Worm (Caenorhabditis elegans): Measurements from ENCODE around the gene gcy-21.
A peak's percentile ranks its signal among the peaks of the same experiment; 100 is the strongest.
"Not testable (repeated sequence)": the region's sequence is repeated elsewhere in the genome, so short reads cannot be mapped to it uniquely, and the experiment has no call there.

gcy-21 gene

DNA sequence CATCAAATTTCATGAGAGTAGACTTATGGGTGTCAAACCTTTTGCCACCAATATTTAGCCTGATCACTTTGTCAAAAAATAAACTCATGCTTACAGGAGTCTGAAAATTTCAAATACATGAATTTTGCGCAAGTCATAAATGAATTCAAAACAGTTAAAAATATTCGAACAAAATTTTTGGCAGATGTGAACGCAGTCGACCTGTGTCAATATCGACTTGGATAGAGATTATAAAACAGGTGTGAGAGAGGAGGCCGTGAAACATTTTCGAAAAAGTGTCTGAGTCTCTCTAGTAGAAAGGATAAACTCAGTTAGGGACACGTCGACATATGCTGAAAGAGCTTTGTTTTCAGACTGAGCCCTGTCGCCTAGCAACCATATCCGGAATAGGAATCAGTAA is 12.7 kb upstream of the gcy-21 start, which contains the start of gene F22E5.12:
Gene F22E5.12, minus strand, starts transcription at position 101 of the 400 bp plus-strand sequence.
- TF ChIP-seq tlf-1 (GFP tag; optimal IDR thresholded peaks at IDR 0.05); snpc-3.4 (tag; optimal IDR thresholded peaks at IDR 0.05); xnd-1 (tag; optimal IDR thresholded peaks at IDR 0.05): not testable (repeated sequence)

DNA sequence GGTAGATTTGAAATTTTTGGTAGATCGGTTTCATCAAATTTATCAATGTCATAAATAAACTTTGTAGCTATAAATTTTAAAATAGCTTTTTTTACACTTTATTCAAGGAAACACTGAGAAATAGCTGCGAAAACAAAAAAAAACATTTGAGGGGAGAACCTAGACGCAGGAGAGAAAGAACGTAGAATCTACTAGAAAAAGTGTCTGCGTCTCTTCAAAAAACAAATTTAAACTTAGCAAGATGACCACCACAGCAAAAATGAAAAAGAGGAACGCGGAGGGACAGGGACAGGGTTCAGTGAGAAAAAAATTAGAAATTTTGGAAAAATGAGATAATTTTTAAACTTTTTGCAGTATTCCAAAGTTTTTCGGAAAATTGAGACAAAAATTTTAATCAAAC is 10.4 kb upstream of the gcy-21 start:
- TF ChIP-seq hsf-1 (GFP tag; IDR thresholded peaks at IDR 0.05) (no peak; the same call in 1 of the 2 replicates), C06A6.2 (GFP tag; conservative IDR thresholded peaks at IDR 0.05) (0 out of 2 replicates have a peak, but pooled peaks have one; percentile 16), hmg-1.2 (GFP tag; IDR thresholded peaks at IDR 0.05) (peak; percentile 28; the same call in 1 of the 2 replicates)

DNA sequence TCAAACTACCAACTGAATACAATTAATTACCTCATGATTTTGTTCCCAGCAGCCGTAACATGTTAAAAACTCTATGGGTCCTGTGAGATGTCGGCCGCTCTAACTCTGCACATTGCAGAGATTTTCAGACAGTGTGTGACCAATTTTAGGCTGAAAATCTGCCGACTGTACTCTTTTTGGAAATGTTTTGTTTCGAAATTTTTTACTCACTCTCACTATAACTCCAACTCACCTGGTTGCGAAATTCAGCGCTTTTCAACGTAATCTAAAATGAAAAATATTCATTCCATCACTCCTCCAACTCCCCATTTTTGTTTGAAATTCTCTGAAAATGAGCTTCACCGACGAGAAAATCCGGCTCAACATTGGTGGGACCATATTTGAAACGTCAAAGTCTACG is 9.9 kb upstream of the gcy-21 start, which contains the start of the genes F22E5.13 and F22E5.6:
Gene F22E5.13, minus strand, starts transcription at position 101 of the 400 bp plus-strand sequence.
Gene F22E5.6, plus strand, starts transcription at position 297 of the 400 bp plus-strand sequence.
- TF ChIP-seq T07F8.4 (tag; optimal IDR thresholded peaks at IDR 0.05): no peak
- no peak for TF ChIP-seq Y53G8AR.9 (GFP tag; conservative IDR thresholded peaks at IDR 0.05)
- no peak for TF ChIP-seq sptf-2 (GFP tag; optimal IDR thresholded peaks at IDR 0.05)
- no peak for TF ChIP-seq K11D2.4 (GFP tag; IDR thresholded peaks at IDR 0.05)
- no peak for TF ChIP-seq D2030.7 (GFP tag; IDR thresholded peaks at IDR 0.05)
- TF ChIP-seq athp-1 (tag; optimal IDR thresholded peaks at IDR 0.05): no peak
- TF ChIP-seq hsf-1 (GFP tag; IDR thresholded peaks at IDR 0.05): no peak
- no peak for TF ChIP-seq attf-6 (GFP tag; IDR thresholded peaks at IDR 0.05)
- TF ChIP-seq ztf-28 (GFP tag; IDR thresholded peaks at IDR 0.05): no peak
- TF ChIP-seq nfya-2 (GFP tag; IDR thresholded peaks at IDR 0.05): no peak
- no peak for TF ChIP-seq hlh-12 (tag; optimal IDR thresholded peaks at IDR 0.05)
- TF ChIP-seq Y53F4B.3 (GFP tag; IDR thresholded peaks at IDR 0.05): no peak
- TF ChIP-seq Y79H2A.3 (GFP tag; conservative IDR thresholded peaks at IDR 0.05): no peak

DNA sequence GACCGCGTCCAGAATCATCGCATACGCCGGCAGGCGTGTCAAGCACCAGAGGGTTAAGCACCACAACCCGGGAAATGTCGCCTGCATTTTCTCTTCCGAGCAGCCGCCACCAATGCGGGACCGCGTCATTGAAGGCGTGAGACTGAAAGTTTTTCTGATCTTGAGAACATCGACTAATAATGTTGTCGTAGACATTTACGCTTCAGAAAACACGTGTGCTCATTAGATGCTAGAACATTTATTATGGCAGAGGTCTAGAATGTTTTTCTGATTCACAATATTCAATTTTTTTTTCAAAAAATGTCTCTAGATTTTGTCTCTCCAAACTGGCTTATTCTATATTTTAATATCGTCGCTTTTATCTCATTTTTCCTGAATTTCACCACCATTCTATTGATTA is 2.9 kb upstream of the gcy-21 start, which contains the start of gene sri-47:
Gene sri-47, plus strand, starts transcription at position 301 of the 400 bp plus-strand sequence.
- no peak for TF ChIP-seq ceh-40 (GFP tag; IDR thresholded peaks at IDR 0.05)
- TF ChIP-seq zfh-2 (GFP tag; conservative IDR thresholded peaks at IDR 0.05): 0 out of 2 replicates have a peak, but pooled peaks have one; percentile 37

DNA sequence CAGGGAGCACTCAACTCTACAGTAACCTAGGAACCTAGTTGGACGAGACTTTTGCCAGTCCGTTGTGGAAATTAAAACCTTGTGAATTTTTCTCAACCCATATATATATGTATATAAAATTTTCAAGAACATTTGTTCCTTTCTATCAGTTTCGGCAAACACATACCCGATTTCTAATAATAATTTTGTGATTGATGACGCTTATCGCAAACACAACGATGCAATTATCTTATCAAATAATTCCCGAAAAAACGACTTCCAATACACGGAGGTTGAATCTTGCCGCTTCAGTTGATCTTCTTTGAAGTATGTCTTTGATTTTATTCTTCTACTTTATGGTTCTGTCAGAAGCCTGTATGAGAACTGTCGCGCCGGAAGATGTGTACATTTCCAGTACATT is 5.6 kb downstream of the gcy-21 start, which contains the start of gene F22E5.2:
Gene F22E5.2, plus strand, starts transcription at position 301 of the 400 bp plus-strand sequence.
- TF ChIP-seq mcd-1 (GFP tag; IDR thresholded peaks at IDR 0.05); dpl-1 (GFP tag; optimal IDR thresholded peaks at IDR 0.05); ZK185.1 (tag; optimal IDR thresholded peaks at IDR 0.05; ENCODE audit: poor library complexity, severe bottlenecking): not testable (repeated sequence)

DNA sequence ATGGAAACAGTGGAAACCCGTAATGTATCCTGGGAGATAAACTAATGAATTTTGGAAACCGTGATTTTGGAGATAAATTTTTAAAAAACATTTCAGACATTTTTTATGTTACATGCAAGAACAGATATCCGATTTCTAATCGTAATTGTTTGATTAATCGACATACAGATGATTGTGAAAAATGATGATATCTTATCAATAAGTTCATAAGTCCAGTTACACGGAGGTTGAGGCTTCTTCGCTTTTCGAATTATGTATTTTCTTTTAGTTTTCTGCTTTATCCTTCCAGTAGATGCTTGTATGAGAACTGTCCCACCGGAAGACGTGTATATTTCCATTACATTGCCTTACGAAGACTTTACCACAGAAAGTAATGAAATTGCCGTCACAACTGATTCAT is 6.1 kb downstream of the gcy-21 start, which contains the start of gene F22E5.22:
Gene F22E5.22, plus strand, starts transcription at position 301 of the 400 bp plus-strand sequence.
- TF ChIP-seq F55B11.4 (tag; optimal IDR thresholded peaks at IDR 0.05; ENCODE audit: borderline replicate concordance, insufficient read depth) (no peak), bed-2 (GFP tag; IDR thresholded peaks at IDR 0.05) (no peak), F57C9.4 (tag; optimal IDR thresholded peaks at IDR 0.05) (no peak), ztf-28 (GFP tag; IDR thresholded peaks at IDR 0.05) (no peak), ceh-27 (GFP tag; optimal IDR thresholded peaks at IDR 0.05) (no peak), nfyb-1 (GFP tag; IDR thresholded peaks at IDR 0.05) (no peak), F39B2.1 (GFP tag; IDR thresholded peaks at IDR 0.05) (no peak), nhr-120 (GFP tag; IDR thresholded peaks at IDR 0.05) (no peak), lin-54 (GFP tag; optimal IDR thresholded peaks at IDR 0.05) (no peak), tlf-1 (GFP tag; optimal IDR thresholded peaks at IDR 0.05) (no peak), zim-3 (tag; optimal IDR thresholded peaks at IDR 0.05) (no peak), dox-1 (GFP tag; IDR thresholded peaks at IDR 0.05) (no peak), nhr-80 (tag; optimal IDR thresholded peaks at IDR 0.05) (no peak), egl-18 (GFP tag; IDR thresholded peaks at IDR 0.05) (no peak), xnd-1 (tag; optimal IDR thresholded peaks at IDR 0.05) (no peak), lin-35 (GFP tag; optimal IDR thresholded peaks at IDR 0.05) (no peak), ztf-26 (tag; optimal IDR thresholded peaks at IDR 0.05) (no peak), unc-62 (GFP tag; optimal IDR thresholded peaks at IDR 0.05) (no peak), hlh-26 (GFP tag; conservative IDR thresholded peaks at IDR 0.05) (no peak)
